Worm (Caenorhabditis elegans): ENCODE results near the gene srh-300.

DNA sequence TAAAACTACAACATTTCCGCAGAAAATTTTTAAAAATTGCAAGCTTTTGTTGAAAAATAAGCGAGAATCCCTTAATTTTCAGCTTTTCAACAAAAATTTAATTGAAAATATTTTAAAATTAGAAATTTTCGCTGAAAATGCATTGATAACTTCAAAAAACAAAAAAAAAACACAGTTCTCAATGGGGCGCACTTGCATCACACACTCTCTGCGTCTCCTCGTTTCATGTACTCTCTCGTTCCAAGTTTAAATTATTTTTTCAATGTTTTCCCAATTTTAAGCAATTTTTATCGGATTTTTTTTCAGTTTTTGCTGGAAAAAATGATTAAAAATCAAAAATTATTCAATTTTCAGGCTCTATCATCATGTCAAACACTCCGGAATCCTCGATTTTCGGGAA lies 49.1 kb downstream of the srh-300 start, which contains the start of gene phf-14:
- TF ChIP-seq ref-1 (GFP tag; conservative IDR thresholded peaks at IDR 0.05) = no peak
- TF ChIP-seq flt-1 (GFP tag; IDR thresholded peaks at IDR 0.05) = no peak
- TF ChIP-seq klf-2 (GFP tag; conservative IDR thresholded peaks at IDR 0.05) = no peak
- no peak for TF ChIP-seq med-1 (GFP tag; optimal IDR thresholded peaks at IDR 0.05; ENCODE audit: insufficient read depth)
